Fruit fly (Drosophila melanogaster): ENCODE data around the gene CG6497.
A peak's percentile ranks its signal among the peaks of the same experiment; 100 is the strongest.

CG6497 gene

DNA sequence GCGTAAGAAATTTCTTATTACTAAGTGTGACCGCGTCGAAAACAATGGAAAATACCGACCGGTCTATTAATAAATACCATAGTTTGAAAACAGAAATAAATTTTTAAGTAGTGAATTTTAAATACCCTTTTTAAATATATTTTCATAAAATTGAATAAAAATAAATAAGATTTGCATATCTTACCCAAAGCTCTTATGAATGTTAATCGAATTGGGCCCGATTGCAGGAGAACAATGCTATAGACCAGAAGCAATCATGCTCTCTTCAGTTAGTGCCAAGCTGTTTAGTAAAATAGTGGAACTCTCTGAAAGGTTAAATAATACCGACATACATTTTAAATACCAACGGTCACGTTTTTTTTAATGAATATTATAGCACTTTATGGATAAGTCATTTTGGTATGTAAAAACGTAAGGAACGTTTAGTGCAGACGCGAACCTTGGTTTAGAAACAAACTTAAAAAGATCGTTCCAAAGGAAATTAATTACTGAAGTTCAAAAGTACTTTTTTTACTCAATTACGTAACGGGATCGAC lies 11.6 kb downstream of the CG6497 start, which contains the start of gene Afg3l2 (continued):
- TF ChIP-seq CG34406 (GFP tag; optimal IDR thresholded peaks at IDR 0.05) (peak; percentile 17), fd85E (GFP tag; optimal IDR thresholded peaks at IDR 0.05) (no peak), acj6 (GFP tag; optimal IDR thresholded peaks at IDR 0.05) (peak; percentile 45), CG3032 (tag; optimal IDR thresholded peaks at IDR 0.05) (peak; percentile 77), OdsH (GFP tag; optimal IDR thresholded peaks at IDR 0.05) (peak; percentile 65), CG7368 (GFP tag; optimal IDR thresholded peaks at IDR 0.05) (no peak), eg (GFP tag; IDR thresholded peaks at IDR 0.05) (peak; percentile 71), salr (GFP tag; optimal IDR thresholded peaks at IDR 0.05) (no peak), CG32006 (GFP tag; optimal IDR thresholded peaks at IDR 0.05) (peak; percentile 52), CG11294 (GFP tag; IDR thresholded peaks at IDR 0.05) (0 out of 2 replicates have a peak, but pooled peaks have one; percentile 29), CG8632 (GFP tag; optimal IDR thresholded peaks at IDR 0.05) (no peak), cyc (GFP tag; optimal IDR thresholded peaks at IDR 0.05) (peak; percentile 72), lz (GFP tag; optimal IDR thresholded peaks at IDR 0.05) (peak; percentile 71), dac (GFP tag; optimal IDR thresholded peaks at IDR 0.05) (peak; percentile 37), Sox14 (GFP tag; optimal IDR thresholded peaks at IDR 0.05) (peak; percentile 32), esn (GFP tag; optimal IDR thresholded peaks at IDR 0.05) (no peak), Gug (GFP tag; IDR thresholded peaks at IDR 0.05) (peak; percentile 76), CG11902 (GFP tag; optimal IDR thresholded peaks at IDR 0.05) (peak; percentile 78), CG10631 (GFP tag; optimal IDR thresholded peaks at IDR 0.05) (peak; percentile 62), CG1621 (tag; optimal IDR thresholded peaks at IDR 0.05) (peak; percentile 14), Smox (GFP tag; optimal IDR thresholded peaks at IDR 0.05) (peak; percentile 17)

dm6 chr3L:17238129-17238732 lies 15.5 kb downstream of the CG6497 start, which contains the start of gene Rbp6:
Gene Rbp6, minus strand, starts transcription at chr3L:17238212.
- TF ChIP-seq fd59A (GFP tag; optimal IDR thresholded peaks at IDR 0.05) (no peak), Eip75B (GFP tag; optimal IDR thresholded peaks at IDR 0.05) (peak; percentile 52), achi (GFP tag; optimal IDR thresholded peaks at IDR 0.05) (peak; percentile 43), Sox102F (GFP tag; optimal IDR thresholded peaks at IDR 0.05) (peak; percentile 50), CG8319 (GFP tag; optimal IDR thresholded peaks at IDR 0.05) (no peak), Met (GFP tag; optimal IDR thresholded peaks at IDR 0.05) (peak; percentile 48), Blimp-1 (GFP tag; optimal IDR thresholded peaks at IDR 0.05) (no peak), Sox14 (GFP tag; optimal IDR thresholded peaks at IDR 0.05) (peak; percentile 45), eg (GFP tag; IDR thresholded peaks at IDR 0.05) (peak; percentile 81), CG4318 (GFP tag; optimal IDR thresholded peaks at IDR 0.05) (no peak), CG7368 (GFP tag; optimal IDR thresholded peaks at IDR 0.05) (no peak), CG9139 (GFP tag; optimal IDR thresholded peaks at IDR 0.05) (no peak), pdm3 (GFP tag; optimal IDR thresholded peaks at IDR 0.05) (peak; percentile 50), CG11762 (GFP tag; optimal IDR thresholded peaks at IDR 0.05; ENCODE audit: insufficient read depth) (peak; percentile 10), fd85E (GFP tag; optimal IDR thresholded peaks at IDR 0.05) (no peak), cyc (GFP tag; optimal IDR thresholded peaks at IDR 0.05) (peak; percentile 17), ss (GFP tag; optimal IDR thresholded peaks at IDR 0.05) (no peak), CG3919 (GFP tag; optimal IDR thresholded peaks at IDR 0.05) (peak; percentile 62), CG8632 (GFP tag; optimal IDR thresholded peaks at IDR 0.05) (peak; percentile 29), CG8119 (GFP tag; IDR thresholded peaks at IDR 0.05) (peak; percentile 65), CG6854 (GFP tag; optimal IDR thresholded peaks at IDR 0.05) (no peak), CG1621 (tag; optimal IDR thresholded peaks at IDR 0.05) (no peak), esn (GFP tag; optimal IDR thresholded peaks at IDR 0.05) (peak; percentile 56), CG6808 (GFP tag; optimal IDR thresholded peaks at IDR 0.05) (no peak), Ets96B (tag; optimal IDR thresholded peaks at IDR 0.05) (no peak), Hr38 (GFP tag; optimal IDR thresholded peaks at IDR 0.05) (no peak), CG16779 (tag; optimal IDR thresholded peaks at IDR 0.05) (peak; percentile 44), svp (GFP tag) (peak; percentile 83), CG32006 (GFP tag; optimal IDR thresholded peaks at IDR 0.05) (peak; percentile 64), Hr39 (GFP tag; optimal IDR thresholded peaks at IDR 0.05) (peak; percentile 57), net (GFP tag; optimal IDR thresholded peaks at IDR 0.05) (peak; percentile 38), CG6163 (GFP tag; IDR thresholded peaks at IDR 0.05) (peak; percentile 49; the same call in 1 of the 3 replicates), vri (GFP tag; optimal IDR thresholded peaks at IDR 0.05) (peak; percentile 10), CG10669 (GFP tag; optimal IDR thresholded peaks at IDR 0.05) (peak; percentile 23), CG31627 (GFP tag; optimal IDR thresholded peaks at IDR 0.05) (peak; percentile 46), fkh (GFP tag; optimal IDR thresholded peaks at IDR 0.05) (no peak), lz (GFP tag; optimal IDR thresholded peaks at IDR 0.05) (peak; percentile 35)

Data from whole organism, prepupa.